Fruit fly (Drosophila melanogaster) whole organism, embryonic: ENCODE measurements around the gene Lamtor4.

ENCODE experiments used
- C15 ChIP-seq: fragments of 200-800 bp; sonication (Bioruptor generic); IDR thresholded peaks from 3 replicates; pipeline ENCODE4 v1.3.6; 2022; ENCODE audit warnings: missing biosample characterization, missing genetic modification characterization
- CG10209 ChIP-seq: fragments of 200-800 bp; sonication (Bioruptor generic); optimal IDR thresholded peaks from 3 replicates; lab custom pipeline; 2017; ENCODE audit warnings: missing biosample characterization, mild to moderate bottlenecking, missing genetic modification characterization, missing genetic modification reagents
- CG10267 ChIP-seq: fragments of 200-800 bp; sonication (Bioruptor generic); optimal IDR thresholded peaks from 2 replicates; lab custom pipeline; 2018; ENCODE audit warnings: missing biosample characterization, mild to moderate bottlenecking, missing genetic modification characterization, moderate library complexity
- CG10565 ChIP-seq: fragments of 200-800 bp; sonication (Bioruptor generic); optimal IDR thresholded peaks from 3 replicates; lab custom pipeline; 2016; ENCODE audit warnings: missing biosample characterization, mild to moderate bottlenecking, missing genetic modification characterization
- CG10959 ChIP-seq: fragments of 200-800 bp; sonication (Bioruptor generic); IDR thresholded peaks from 2 replicates; pipeline ENCODE4 v1.3.6; 2022; ENCODE audit warnings: missing biosample characterization, missing genetic modification characterization
- CG11093 ChIP-seq: fragments of 200-800 bp; sonication (Bioruptor generic); IDR thresholded peaks from 3 replicates; pipeline ENCODE4 v1.3.6; 2022; ENCODE audit warnings: missing biosample characterization, missing genetic modification characterization
- CG11247 ChIP-seq: fragments of 200-800 bp; sonication (Bioruptor generic); IDR thresholded peaks from 2 replicates; pipeline ENCODE4 v1.3.6; 2022; ENCODE audit warnings: missing biosample characterization, missing genetic modification characterization
- CG11456 ChIP-seq: fragments of 200-800 bp; sonication (Bioruptor generic); IDR thresholded peaks from 3 replicates; pipeline ENCODE4 v1.3.6; 2022; ENCODE audit warnings: missing biosample characterization, missing genetic modification characterization
- CG12391 ChIP-seq: fragments of 200-800 bp; sonication (Bioruptor generic); optimal IDR thresholded peaks from 3 replicates; lab custom pipeline; 2018; ENCODE audit warnings: missing biosample characterization, mild to moderate bottlenecking, missing genetic modification characterization, moderate library complexity
- CG13296 ChIP-seq: fragments of 200-800 bp; sonication (Bioruptor generic); optimal IDR thresholded peaks from 3 replicates; lab custom pipeline; 2018; ENCODE audit warnings: missing biosample characterization, mild to moderate bottlenecking, missing genetic modification characterization
- CG15011 ChIP-seq: fragments of 200-800 bp; sonication (Bioruptor generic); optimal IDR thresholded peaks from 3 replicates; lab custom pipeline; 2018; ENCODE audit warnings: missing biosample characterization, mild to moderate bottlenecking, missing genetic modification characterization
- CG15601 ChIP-seq: fragments of 200-800 bp; sonication (Bioruptor generic); optimal IDR thresholded peaks from 3 replicates; lab custom pipeline; 2019; ENCODE audit warnings: missing biosample characterization, mild to moderate bottlenecking, missing genetic modification characterization, moderate library complexity
- CG18476 ChIP-seq: fragments of 200-800 bp; sonication (Bioruptor generic); optimal IDR thresholded peaks from 2 replicates; lab custom pipeline; 2016; ENCODE audit warnings: missing biosample characterization, mild to moderate bottlenecking, missing genetic modification characterization
- CG30403 ChIP-seq: fragments of 200-800 bp; sonication (Bioruptor generic); optimal IDR thresholded peaks from 3 replicates; lab custom pipeline; 2016; ENCODE audit warnings: missing biosample characterization, missing genetic modification characterization
- CG30431 ChIP-seq: fragments of 200-800 bp; sonication (Bioruptor generic); optimal IDR thresholded peaks from 2 replicates; lab custom pipeline; 2017; ENCODE audit warnings: missing biosample characterization, missing genetic modification characterization
- CG33213 ChIP-seq: fragments of 200-800 bp; sonication (Bioruptor generic); optimal IDR thresholded peaks from 3 replicates; lab custom pipeline; 2016; ENCODE audit warnings: missing biosample characterization, missing genetic modification characterization
- CG4282 ChIP-seq: fragments of 200-800 bp; sonication (Bioruptor generic); optimal IDR thresholded peaks from 2 replicates; lab custom pipeline; 2016; ENCODE audit warnings: missing biosample characterization, missing genetic modification characterization
- CG4730 ChIP-seq: fragments of 200-800 bp; sonication (Bioruptor generic); IDR thresholded peaks from 2 replicates; pipeline ENCODE4 v1.3.6; 2022; ENCODE audit warnings: missing biosample characterization, missing genetic modification characterization
- CG4854 ChIP-seq: fragments of 200-800 bp; sonication (Bioruptor generic); optimal IDR thresholded peaks from 2 replicates; lab custom pipeline; 2016; ENCODE audit warnings: missing biosample characterization, missing genetic modification characterization, inconsistent platforms
- CG5245 ChIP-seq: fragments of 200-800 bp; sonication (Bioruptor generic); optimal IDR thresholded peaks from 3 replicates; lab custom pipeline; 2016; ENCODE audit warnings: missing biosample characterization, missing genetic modification characterization
- CG6654 ChIP-seq: fragments of 200-800 bp; sonication (Bioruptor generic); optimal IDR thresholded peaks from 2 replicates; lab custom pipeline; 2017; ENCODE audit warnings: missing biosample characterization, mild to moderate bottlenecking, missing genetic modification characterization
- CG7556 ChIP-seq: fragments of 200-800 bp; sonication (Bioruptor generic); optimal IDR thresholded peaks from 2 replicates; lab custom pipeline; 2017; ENCODE audit warnings: missing biosample characterization, mild to moderate bottlenecking, missing genetic modification characterization
- CG7745 ChIP-seq: fragments of 200-800 bp; sonication (Bioruptor generic); optimal IDR thresholded peaks from 2 replicates; lab custom pipeline; 2018; ENCODE audit warnings: missing biosample characterization, mild to moderate bottlenecking, missing genetic modification characterization, moderate library complexity
- CG9437 ChIP-seq: fragments of 200-800 bp; sonication (Bioruptor generic); optimal IDR thresholded peaks from 2 replicates; lab custom pipeline; 2018; ENCODE audit warnings: missing biosample characterization, mild to moderate bottlenecking, missing genetic modification characterization
- CrebB ChIP-seq: fragments of 200-800 bp; sonication (Bioruptor generic); optimal IDR thresholded peaks from 3 replicates; lab custom pipeline; 2018; ENCODE audit warnings: missing biosample characterization, mild to moderate bottlenecking, missing genetic modification characterization
- E2f1 ChIP-seq: fragments of 200-800 bp; sonication (Bioruptor generic); IDR thresholded peaks from 2 replicates; pipeline ENCODE4 v1.3.6; 2022; ENCODE audit warnings: missing biosample characterization, missing genetic modification characterization
- E2f2 ChIP-seq: fragments of 200-800 bp; sonication (Bioruptor generic); IDR thresholded peaks from 2 replicates; pipeline ENCODE4 v1.3.6; 2022; ENCODE audit warnings: missing biosample characterization, missing genetic modification characterization
- Elba2 ChIP-seq: fragments of 200-800 bp; sonication (Bioruptor generic); optimal IDR thresholded peaks from 3 replicates; lab custom pipeline; 2016; ENCODE audit warnings: missing biosample characterization, missing genetic modification characterization
- Lim3 ChIP-seq: fragments of 200-800 bp; sonication (Bioruptor generic); IDR thresholded peaks from 2 replicates; pipeline ENCODE4 v1.3.6; 2022; ENCODE audit warnings: missing biosample characterization, missing genetic modification characterization
- Med ChIP-seq: fragments of 200-800 bp; sonication (Bioruptor generic); peaks from one replicate; lab custom pipeline; 2016; ENCODE audit warnings: missing biosample characterization, missing genetic modification characterization, mild to moderate bottlenecking, inconsistent platforms, moderate library complexity
- Neu2 ChIP-seq: fragments of 200-800 bp; sonication (Bioruptor generic); optimal IDR thresholded peaks from 3 replicates; lab custom pipeline; 2016; ENCODE audit warnings: missing biosample characterization, missing genetic modification characterization, borderline replicate concordance
- Sox102F ChIP-seq: fragments of 200-800 bp; sonication (Bioruptor generic); optimal IDR thresholded peaks from 2 replicates; lab custom pipeline; 2018; ENCODE audit warnings: missing biosample characterization, mild to moderate bottlenecking, missing genetic modification characterization, moderate library complexity
- bbx ChIP-seq: fragments of 200-800 bp; sonication (Bioruptor generic); IDR thresholded peaks from 2 replicates; pipeline ENCODE4 v1.3.6; 2022; ENCODE audit warnings: missing biosample characterization, missing genetic modification characterization; ENCODE audit not compliant: partially characterized antibody
- caup ChIP-seq: fragments of 200-800 bp; sonication (Bioruptor generic); optimal IDR thresholded peaks from 3 replicates; lab custom pipeline; 2017; ENCODE audit warnings: missing biosample characterization, mild to moderate bottlenecking, missing genetic modification characterization, moderate library complexity; ENCODE audit not compliant: severe bottlenecking
- da ChIP-seq: fragments of 200-800 bp; sonication (Bioruptor generic); optimal IDR thresholded peaks from 2 replicates; lab custom pipeline; 2016; ENCODE audit warnings: missing biosample characterization, missing genetic modification characterization
- dati ChIP-seq: fragments of 200-800 bp; sonication (Bioruptor generic); IDR thresholded peaks from 2 replicates; pipeline ENCODE4 v1.3.6; 2022; ENCODE audit warnings: missing biosample characterization, missing genetic modification characterization
- ems ChIP-seq: fragments of 200-800 bp; sonication (Bioruptor generic); optimal IDR thresholded peaks from 3 replicates; lab custom pipeline; 2016; ENCODE audit warnings: missing biosample characterization, missing genetic modification characterization
- jing ChIP-seq: fragments of 200-800 bp; sonication (Bioruptor generic); optimal IDR thresholded peaks from 2 replicates; lab custom pipeline; 2018; ENCODE audit warnings: missing biosample characterization, mild to moderate bottlenecking, missing genetic modification characterization
- kah ChIP-seq: fragments of 200-800 bp; sonication (Bioruptor generic); optimal IDR thresholded peaks from 2 replicates; lab custom pipeline; 2018; ENCODE audit warnings: missing biosample characterization, mild to moderate bottlenecking, missing genetic modification characterization
- mam ChIP-seq: fragments of 200-800 bp; sonication (Bioruptor generic); optimal IDR thresholded peaks from 3 replicates; lab custom pipeline; 2016; ENCODE audit warnings: missing biosample characterization, missing genetic modification characterization
- nerfin-2 ChIP-seq: fragments of 200-800 bp; sonication (Bioruptor generic); IDR thresholded peaks from 2 replicates; pipeline ENCODE4 v1.3.6; 2022; ENCODE audit warnings: missing biosample characterization, missing genetic modification characterization; ENCODE audit not compliant: partially characterized antibody
- pan ChIP-seq, 4 experiments: fragments of >200 bp in 3 of 4; fragments of 200-800 bp in 1 of 4; sonication (Bioruptor generic) in 1 of 4; optimal IDR thresholded peaks in 3 of 4; IDR thresholded peaks in 1 of 4; 2 replicates each; pipeline versions ENCODE4 v1.3.6 to Lab custom; 2017 to 2022; ENCODE audit warnings: missing biosample characterization in 2 of 4, missing genetic modification characterization in 2 of 4, mixed read lengths in 1 of 4
- pum ChIP-seq: fragments of 200-800 bp; sonication (Bioruptor generic); optimal IDR thresholded peaks from 2 replicates; lab custom pipeline; 2016; ENCODE audit warnings: missing biosample characterization, missing genetic modification characterization
- seq ChIP-seq: fragments of 200-800 bp; sonication (Bioruptor generic); IDR thresholded peaks from 2 replicates; pipeline ENCODE4 v1.3.6; 2022; ENCODE audit warnings: missing biosample characterization, missing genetic modification characterization
- trem ChIP-seq: fragments of 200-800 bp; optimal IDR thresholded peaks from 3 replicates; lab custom pipeline; 2019; ENCODE audit warnings: missing biosample characterization, mild to moderate bottlenecking, missing genetic modification characterization, moderate library complexity
- twi ChIP-seq: fragments of 200-800 bp; optimal IDR thresholded peaks from 2 replicates; lab custom pipeline; 2019; ENCODE audit warnings: missing biosample characterization, mild to moderate bottlenecking, missing genetic modification characterization, moderate library complexity
- vvl ChIP-seq: fragments of 200-800 bp; sonication (Bioruptor generic); IDR thresholded peaks from 2 replicates; pipeline ENCODE4 v1.3.6; 2022; ENCODE audit warnings: missing biosample characterization, missing genetic modification characterization
- zen ChIP-seq: fragments of 200-800 bp; sonication (Bioruptor generic); optimal IDR thresholded peaks from 3 replicates; lab custom pipeline; 2018; ENCODE audit warnings: missing biosample characterization, mild to moderate bottlenecking, missing genetic modification characterization, moderate library complexity
- zfh2 ChIP-seq: fragments of 200-800 bp; sonication (Bioruptor generic); optimal IDR thresholded peaks from 2 replicates; lab custom pipeline; 2016; ENCODE audit warnings: missing biosample characterization, missing genetic modification characterization

The Lamtor4 gene

DNA sequence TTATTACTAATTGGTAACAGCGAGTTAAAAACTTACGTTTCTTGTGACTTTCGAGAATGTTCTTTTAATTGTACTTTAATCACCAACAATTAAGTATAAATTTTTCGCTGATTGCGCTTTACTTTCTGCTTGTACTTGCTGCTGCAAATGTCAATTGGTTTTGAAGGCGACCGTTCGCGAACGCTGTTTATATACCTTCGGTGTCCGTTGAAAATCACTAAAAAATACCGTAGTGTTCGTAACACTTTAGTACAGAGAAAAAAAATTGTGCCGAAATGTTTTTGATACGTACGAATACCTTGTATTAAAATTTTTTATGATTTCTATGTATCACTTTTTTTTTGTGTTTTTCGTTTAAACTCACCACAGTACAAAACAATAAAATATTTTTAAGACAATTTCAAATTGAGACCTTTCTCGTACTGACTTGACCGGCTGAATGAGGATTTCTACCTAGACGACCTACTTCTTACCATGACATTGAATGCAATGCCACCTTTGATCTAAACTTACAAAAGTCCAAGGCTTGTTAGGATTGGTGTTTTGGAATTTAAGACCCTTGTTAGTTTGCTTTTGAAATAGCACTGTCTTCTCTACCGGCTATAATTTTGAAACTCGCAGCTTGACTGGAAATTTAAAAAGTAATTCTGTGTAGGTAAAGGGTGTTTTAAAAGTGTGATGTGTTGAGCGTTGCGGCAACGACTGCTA is 5.9 kb downstream of the Lamtor4 start, which contains the start of gene Ubi-p63E (continued):
- TF ChIP-seq caup (GFP tag; lab: Kevin White, UChicago) = peak; percentile 62
- TF ChIP-seq CG9437 = peak; percentile 63
- peak; percentile 55 for TF ChIP-seq ems (GFP tag; lab: Kevin White, UChicago)
- peak; percentile 52 for TF ChIP-seq CG33213
- peak; percentile 27 for TF ChIP-seq CG15011 (GFP tag; lab: Kevin White, UChicago)
- no peak for TF ChIP-seq Sox102F (GFP tag; lab: Kevin White, UChicago)
- peak; percentile 58 for TF ChIP-seq CG7556 (GFP tag; lab: Kevin White, UChicago)
- 0 out of 3 replicates have a peak, but pooled peaks have one; percentile 24 for TF ChIP-seq CG11093
- TF ChIP-seq CG12391 = peak; percentile 72
- peak; percentile 37 for TF ChIP-seq CG6654 (GFP tag; lab: Kevin White, UChicago)
- peak; percentile 64 for TF ChIP-seq CG30431 (GFP tag; lab: Kevin White, UChicago)
- no peak for TF ChIP-seq seq (GFP tag; lab: Robert Waterston, UW)
- no peak for TF ChIP-seq trem (tag; lab: Kevin White, UChicago)
- no peak for TF ChIP-seq Elba2
- peak; percentile 48 for TF ChIP-seq CrebB
- TF ChIP-seq E2f1 (GFP tag; lab: Robert Waterston, UW) = no peak
- no peak for TF ChIP-seq C15 (GFP tag; lab: Robert Waterston, UW)
- TF ChIP-seq CG30403 (GFP tag; lab: Kevin White, UChicago) = peak; percentile 82
- no peak for TF ChIP-seq E2f2 (GFP tag; lab: Robert Waterston, UW)
- no peak for TF ChIP-seq nerfin-2 (GFP tag; lab: Robert Waterston, UW)
- TF ChIP-seq CG4282 (GFP tag; lab: Kevin White, UChicago) = peak; percentile 42
- TF ChIP-seq pan (optimal IDR thresholded peaks at IDR 0.05; lab: Kevin White, UChicago) = no peak
- no peak for TF ChIP-seq pan (GFP tag; optimal IDR thresholded peaks at IDR 0.05 in 1 of 2, IDR thresholded peaks at IDR 0.05 in 1 of 2)
- peak; percentile 59 for TF ChIP-seq CG10267 (tag; lab: Kevin White, UChicago)
- TF ChIP-seq CG10959 (GFP tag; lab: Robert Waterston, UW) = no peak
- no peak for TF ChIP-seq CG11456
- TF ChIP-seq CG4854 = peak; percentile 13
- TF ChIP-seq CG15601 (tag; lab: Kevin White, UChicago) = peak; percentile 5
- no peak for TF ChIP-seq vvl (GFP tag; lab: Robert Waterston, UW)
- peak; percentile 92 for TF ChIP-seq Med
- TF ChIP-seq zen = peak; percentile 9
- TF ChIP-seq CG10209 = peak; percentile 61
- peak; percentile 22 for TF ChIP-seq Neu2 (GFP tag; lab: Kevin White, UChicago)
- TF ChIP-seq zfh2 (GFP tag; lab: Kevin White, UChicago) = peak; percentile 50
- peak; percentile 9 for TF ChIP-seq CG7745 (tag; lab: Kevin White, UChicago)
- TF ChIP-seq CG5245 = peak; percentile 1
- peak; percentile 18 for TF ChIP-seq twi (tag; lab: Kevin White, UChicago)
- peak; percentile 50 for TF ChIP-seq CG18476 (GFP tag; lab: Kevin White, UChicago)
- TF ChIP-seq bbx (GFP tag; lab: Robert Waterston, UW) = no peak
- TF ChIP-seq da (GFP tag; lab: Kevin White, UChicago) = no peak
- peak; percentile 75 for TF ChIP-seq pum
- no peak for TF ChIP-seq Lim3
- peak; percentile 43 for TF ChIP-seq CG13296 (GFP tag; lab: Kevin White, UChicago)
- no peak for TF ChIP-seq dati (GFP tag; lab: Robert Waterston, UW)
- no peak for TF ChIP-seq kah
- TF ChIP-seq CG4730 (GFP tag; lab: Robert Waterston, UW) = no peak
- no peak for TF ChIP-seq CG11247 (GFP tag; lab: Robert Waterston, UW)
- peak; percentile 11 for TF ChIP-seq jing (GFP tag; lab: Kevin White, UChicago)
- TF ChIP-seq CG10565 (GFP tag; lab: Kevin White, UChicago) = no peak
- TF ChIP-seq mam (GFP tag; lab: Kevin White, UChicago) = peak; percentile 81
